Fruit fly (Drosophila melanogaster) whole organism, adult: Measurements from ENCODE around the gene CG33687.
A peak's percentile ranks its signal among the peaks of the same experiment; 100 is the strongest.

ENCODE experiments used
- CG11617 ChIP-seq: fragments of 200-800 bp; sonication (Bioruptor generic); optimal IDR thresholded peaks from 2 replicates; lab custom pipeline; 2017; ENCODE audit warnings: mild to moderate bottlenecking, missing biosample characterization, missing genetic modification reagents, missing genetic modification characterization
- CG12768 ChIP-seq: fragments of 200-800 bp; sonication (Bioruptor generic); optimal IDR thresholded peaks from 2 replicates; lab custom pipeline; 2017; ENCODE audit warnings: missing biosample characterization, missing genetic modification characterization, mild to moderate bottlenecking, moderate library complexity, missing genetic modification reagents
- CG14711 ChIP-seq: fragments of 200-800 bp; sonication (Bioruptor generic); optimal IDR thresholded peaks from 2 replicates; lab custom pipeline; 2018; ENCODE audit warnings: missing biosample characterization, mild to moderate bottlenecking, missing genetic modification characterization, moderate library complexity
- CG1620 ChIP-seq: fragments of 200-800 bp; sonication (Bioruptor generic); optimal IDR thresholded peaks from 2 replicates; lab custom pipeline; 2016; ENCODE audit warnings: missing biosample characterization, missing genetic modification characterization
- CG33017 ChIP-seq: fragments of 200-800 bp; sonication (Bioruptor generic); optimal IDR thresholded peaks from 2 replicates; lab custom pipeline; 2018; ENCODE audit warnings: missing biosample characterization, mild to moderate bottlenecking, missing genetic modification characterization, moderate library complexity
- CG5204 ChIP-seq: fragments of 200-800 bp; sonication (Bioruptor generic); optimal IDR thresholded peaks from 2 replicates; lab custom pipeline; 2016; ENCODE audit warnings: missing biosample characterization, missing genetic modification characterization
- CG7045 ChIP-seq: fragments of 200-800 bp; sonication (Bioruptor generic); optimal IDR thresholded peaks from 2 replicates; lab custom pipeline; 2017; ENCODE audit warnings: missing biosample characterization, mild to moderate bottlenecking, missing genetic modification characterization
- CG7101 ChIP-seq: fragments of 200-800 bp; sonication (Bioruptor generic); optimal IDR thresholded peaks from 2 replicates; lab custom pipeline; 2018; ENCODE audit warnings: missing biosample characterization, mild to moderate bottlenecking, missing genetic modification characterization, moderate library complexity
- Clk ChIP-seq: fragments of 200-800 bp; sonication (Bioruptor generic); optimal IDR thresholded peaks from 2 replicates; lab custom pipeline; 2017; ENCODE audit warnings: missing biosample characterization, missing genetic modification characterization
- Crg-1 ChIP-seq: fragments of 200-800 bp; sonication (Bioruptor generic); optimal IDR thresholded peaks from 2 replicates; lab custom pipeline; 2016; ENCODE audit warnings: missing biosample characterization, missing genetic modification characterization
- Hr96 ChIP-seq: fragments of 200-800 bp; sonication (Bioruptor generic); optimal IDR thresholded peaks from 2 replicates; lab custom pipeline; 2016; ENCODE audit warnings: missing biosample characterization, missing genetic modification characterization
- Mnt ChIP-seq: fragments of 200-800 bp; sonication (Bioruptor generic); optimal IDR thresholded peaks from 2 replicates; lab custom pipeline; 2016; ENCODE audit warnings: missing biosample characterization, mild to moderate bottlenecking, missing genetic modification characterization
- bab1 ChIP-seq: fragments of 200-800 bp; sonication (Bioruptor generic); optimal IDR thresholded peaks from 3 replicates; lab custom pipeline; 2019; ENCODE audit warnings: missing biosample characterization, mild to moderate bottlenecking, missing genetic modification characterization, moderate library complexity
- cic ChIP-seq: fragments of 200-800 bp; sonication (Bioruptor generic); optimal IDR thresholded peaks from 2 replicates; lab custom pipeline; 2017; ENCODE audit warnings: missing biosample characterization, mild to moderate bottlenecking, missing genetic modification characterization, moderate library complexity
- cnc ChIP-seq, 2 experiments: fragments of >200 bp; optimal IDR thresholded peaks; 2 replicates each; lab custom pipeline; 2017
- kay ChIP-seq: fragments of 200-800 bp; sonication (Bioruptor generic); peaks from one replicate; lab custom pipeline; 2016; ENCODE audit warnings: missing biosample characterization, missing genetic modification characterization, borderline replicate concordance
- ovo ChIP-seq: fragments of 200-800 bp; sonication (Bioruptor generic); optimal IDR thresholded peaks from 2 replicates; lab custom pipeline; 2016; ENCODE audit warnings: missing biosample characterization, missing genetic modification characterization
- pad ChIP-seq: fragments of 200-800 bp; sonication (Bioruptor generic); optimal IDR thresholded peaks from 3 replicates; lab custom pipeline; 2017; ENCODE audit warnings: missing biosample characterization, missing genetic modification characterization, mild to moderate bottlenecking, moderate library complexity, missing genetic modification reagents
- tj ChIP-seq: fragments of 200-800 bp; sonication (Bioruptor generic); optimal IDR thresholded peaks from 3 replicates; lab custom pipeline; 2017; ENCODE audit warnings: missing biosample characterization, mild to moderate bottlenecking, missing genetic modification characterization, moderate library complexity
- toe ChIP-seq: fragments of 200-800 bp; sonication (Bioruptor generic); optimal IDR thresholded peaks from 2 replicates; lab custom pipeline; 2016; ENCODE audit warnings: missing biosample characterization, missing genetic modification characterization

Gene CG33687

DNA sequence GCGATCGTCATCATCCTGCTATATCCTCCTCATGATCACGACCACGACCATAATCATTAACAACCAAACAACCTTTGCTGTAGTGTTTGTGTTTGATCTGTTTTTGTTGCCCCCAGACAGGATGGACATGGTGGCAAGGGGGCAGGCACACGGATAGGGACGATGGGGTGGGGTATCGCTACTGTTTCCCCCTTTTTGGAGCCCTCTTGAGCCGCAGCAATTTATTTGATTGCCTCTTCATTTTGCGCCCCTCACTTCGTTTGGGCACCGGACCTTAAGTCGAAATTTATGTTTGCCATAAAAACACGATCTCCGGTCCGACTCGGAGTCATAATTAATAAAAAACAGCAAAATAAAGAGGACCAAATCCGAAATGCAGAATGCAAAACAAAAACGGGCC, 18.1 kb downstream of the CG33687 start:
- TF ChIP-seq ovo = no peak
- no peak for TF ChIP-seq cnc (optimal IDR thresholded peaks at IDR 0.05; lab: Kevin White, UChicago)
- no peak for TF ChIP-seq CG12768 (GFP tag; lab: Kevin White, UChicago)
- TF ChIP-seq pad = no peak

DNA sequence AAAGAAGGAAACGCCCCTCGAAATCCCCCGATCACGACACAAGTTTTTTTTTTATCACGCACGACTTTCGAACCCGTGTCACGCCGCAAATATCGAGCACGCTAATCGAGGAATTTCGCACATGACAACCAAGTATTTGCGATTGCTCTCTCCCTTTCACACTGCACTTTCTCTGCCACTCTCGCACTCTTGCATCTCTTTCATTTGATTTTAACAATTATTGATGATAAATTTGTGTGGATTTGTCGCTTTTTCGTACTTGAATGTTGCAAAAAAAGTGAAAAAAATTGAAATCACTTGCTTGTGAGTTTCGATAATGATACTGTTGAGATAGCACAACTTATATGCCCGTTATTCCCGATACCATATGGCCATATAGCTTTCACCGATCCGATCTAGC, 19.5 kb downstream of the CG33687 start, which contains the start of gene CG13073:
Gene CG13073, minus strand, starts transcription at position 101 of the 400 bp plus-strand sequence.
- TF ChIP-seq ovo (no peak), toe (no peak), Crg-1 (GFP tag; lab: Kevin White, UChicago) (no peak), Hr96 (GFP tag; lab: Kevin White, UChicago) (no peak), bab1 (no peak), cnc (optimal IDR thresholded peaks at IDR 0.05; lab: Kevin White, UChicago) (no peak), CG12768 (GFP tag; lab: Kevin White, UChicago) (no peak), CG7101 (tag; lab: Kevin White, UChicago) (no peak), cic (GFP tag; lab: Kevin White, UChicago) (no peak), kay (GFP tag; lab: Kevin White, UChicago) (no peak), CG14711 (tag; lab: Kevin White, UChicago) (no peak), tj (GFP tag; lab: Kevin White, UChicago) (no peak), CG11617 (GFP tag; lab: Kevin White, UChicago) (no peak), CG33017 (no peak), Clk (GFP tag; lab: Kevin White, UChicago) (no peak), pad (no peak), CG5204 (GFP tag; lab: Kevin White, UChicago) (no peak), Mnt (no peak), CG1620 (GFP tag; lab: Kevin White, UChicago) (no peak)

DNA sequence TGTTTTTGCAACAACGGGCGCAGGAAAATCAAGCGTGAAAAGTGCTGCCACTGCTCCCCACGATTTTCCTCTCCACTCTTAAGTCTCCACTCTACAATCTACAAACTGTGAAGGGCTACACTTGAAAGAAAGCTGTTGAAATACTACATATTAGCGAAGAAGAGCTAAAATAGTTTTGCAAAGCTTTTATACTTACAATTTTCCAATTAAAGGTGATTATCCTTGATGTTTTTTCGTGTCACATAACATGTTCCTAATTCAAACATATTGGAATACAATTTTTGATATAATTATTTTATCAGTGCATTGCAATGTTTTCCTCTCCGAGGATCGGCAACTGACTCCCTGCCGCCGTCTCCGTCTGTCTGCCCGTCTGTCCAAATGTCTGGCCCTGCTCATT, 20.3 kb downstream of the CG33687 start:
- TF ChIP-seq CG7101 (tag; lab: Kevin White, UChicago) = no peak
- TF ChIP-seq kay (GFP tag; lab: Kevin White, UChicago) = peak; percentile 39

DNA sequence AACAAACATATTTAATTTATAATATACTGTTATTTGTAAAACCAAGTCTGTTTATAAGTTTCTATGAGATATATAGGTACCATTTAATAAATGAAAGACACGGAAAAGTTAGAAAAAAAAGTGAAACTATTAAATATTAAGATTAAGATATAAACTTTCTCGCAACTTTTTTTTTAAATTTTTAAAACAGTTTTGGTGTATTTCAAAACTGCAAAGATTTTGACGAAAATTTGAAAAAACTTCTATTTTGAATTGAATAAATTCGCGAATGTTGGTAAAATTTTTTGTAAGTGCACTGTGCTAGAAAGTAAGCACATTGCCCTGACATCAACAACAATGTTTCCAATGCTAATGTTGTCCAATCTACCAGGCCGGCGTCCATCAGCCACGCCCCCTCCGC, 23.6 kb downstream of the CG33687 start:
- TF ChIP-seq Clk (GFP tag; lab: Kevin White, UChicago) (no peak), CG33017 (no peak), pad (no peak)

DNA sequence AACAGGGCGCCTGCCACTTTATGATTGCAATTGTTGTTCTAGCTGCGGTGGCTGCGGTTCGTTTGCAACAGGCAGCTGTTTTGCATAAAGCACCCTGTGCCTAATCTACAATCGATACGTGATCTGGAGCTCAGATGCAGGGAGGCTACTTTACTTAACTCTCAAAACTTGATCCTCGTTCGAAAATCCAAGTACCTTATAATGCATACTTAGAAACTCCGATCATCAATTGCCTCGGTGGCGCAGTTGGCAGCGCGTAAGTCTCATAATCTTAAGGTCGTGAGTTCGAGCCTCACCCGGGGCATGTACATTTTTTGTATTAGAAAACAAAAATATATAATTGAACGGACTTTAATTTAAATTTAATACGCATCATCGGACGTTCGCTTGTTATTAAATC, 24.1 kb downstream of the CG33687 start:
- TF ChIP-seq CG12768 (GFP tag; lab: Kevin White, UChicago) (no peak), Clk (GFP tag; lab: Kevin White, UChicago) (no peak), CG5204 (GFP tag; lab: Kevin White, UChicago) (no peak), pad (no peak), CG33017 (no peak), CG7101 (tag; lab: Kevin White, UChicago) (no peak), Mnt (no peak), kay (GFP tag; lab: Kevin White, UChicago) (no peak)

DNA sequence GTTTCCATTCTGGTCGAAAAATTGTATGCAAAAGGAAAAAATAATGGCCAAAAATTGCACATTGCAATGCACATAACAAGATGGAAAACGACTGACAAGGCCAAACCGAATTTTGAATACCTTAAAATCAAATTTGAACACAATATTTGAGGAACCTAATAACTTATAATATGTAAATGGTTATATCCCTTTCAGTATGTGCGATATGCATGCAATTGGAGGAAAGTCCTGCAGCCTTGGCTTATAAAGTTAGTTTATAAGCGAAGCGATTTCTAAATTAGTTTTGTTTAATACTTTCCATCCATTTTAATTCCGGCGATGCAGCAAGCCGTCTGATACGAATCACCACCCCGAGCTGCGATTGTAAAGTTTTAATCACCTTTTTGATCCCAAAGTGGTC, 27.5 kb downstream of the CG33687 start:
- TF ChIP-seq cnc (optimal IDR thresholded peaks at IDR 0.05; lab: Kevin White, UChicago) (no peak), toe (no peak), ovo (no peak), CG7101 (tag; lab: Kevin White, UChicago) (no peak), pad (no peak), bab1 (no peak), cic (GFP tag; lab: Kevin White, UChicago) (no peak), CG5204 (GFP tag; lab: Kevin White, UChicago) (no peak), Mnt (no peak), CG33017 (no peak), kay (GFP tag; lab: Kevin White, UChicago) (no peak), CG1620 (GFP tag; lab: Kevin White, UChicago) (no peak), CG14711 (tag; lab: Kevin White, UChicago) (no peak)

DNA sequence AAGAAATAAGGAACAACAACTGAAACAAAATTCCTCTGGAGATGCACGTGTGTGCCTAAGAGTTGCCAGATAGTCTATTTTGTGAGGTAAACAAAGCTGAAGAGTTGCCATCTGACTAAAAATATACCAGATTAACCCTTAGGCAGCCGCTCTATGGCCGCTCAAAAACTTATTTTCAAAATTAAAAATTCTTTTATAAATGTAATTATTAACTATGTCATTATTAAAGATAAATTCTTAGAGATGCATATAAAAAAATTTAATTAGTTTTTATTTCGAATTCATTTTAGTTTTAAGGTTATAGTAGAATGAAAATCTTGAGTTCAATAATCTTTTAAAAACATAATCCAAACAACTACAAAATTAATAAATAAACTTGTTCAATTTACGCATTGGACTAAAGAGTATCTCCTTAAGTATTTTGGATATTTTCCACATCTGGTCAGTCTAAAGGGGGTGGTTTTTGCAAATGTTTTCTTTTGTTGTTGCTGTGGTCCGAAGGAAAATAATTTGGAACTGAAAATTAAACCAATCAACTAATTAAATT, 31.1 kb downstream of the CG33687 start, which contains the start of gene Tmx3:
Gene Tmx3, plus strand, starts transcription at position 442 of the 547 bp plus-strand sequence.
- peak; percentile 58 for TF ChIP-seq pad
- peak; percentile 76 for TF ChIP-seq CG12768 (GFP tag; lab: Kevin White, UChicago)
- peak; percentile 92 for TF ChIP-seq CG33017
- TF ChIP-seq kay (GFP tag; lab: Kevin White, UChicago) = peak; percentile 13
- TF ChIP-seq CG11617 (GFP tag; lab: Kevin White, UChicago) = peak; percentile 81
- peak; percentile 89 for TF ChIP-seq CG14711 (tag; lab: Kevin White, UChicago)
- TF ChIP-seq CG7101 (tag; lab: Kevin White, UChicago) = peak; percentile 93
- TF ChIP-seq toe = peak; percentile 70
- TF ChIP-seq CG5204 (GFP tag; lab: Kevin White, UChicago) = peak; percentile 62
- peak; percentile 43 for TF ChIP-seq cic (GFP tag; lab: Kevin White, UChicago)
- TF ChIP-seq CG1620 (GFP tag; lab: Kevin White, UChicago) = peak; percentile 69
- TF ChIP-seq Clk (GFP tag; lab: Kevin White, UChicago) = peak; percentile 36
- peak; percentile 54 for TF ChIP-seq tj (GFP tag; lab: Kevin White, UChicago)
- peak; percentile 98 for TF ChIP-seq Mnt
- no peak for TF ChIP-seq cnc (optimal IDR thresholded peaks at IDR 0.05; lab: Kevin White, UChicago)
- TF ChIP-seq bab1 = peak; percentile 75
- TF ChIP-seq Crg-1 (GFP tag; lab: Kevin White, UChicago) = peak; percentile 85
- no peak for TF ChIP-seq Hr96 (GFP tag; lab: Kevin White, UChicago)
- peak; percentile 52 for TF ChIP-seq ovo
- TF ChIP-seq CG7045 (GFP tag; lab: Kevin White, UChicago) = peak; percentile 86
